Worm (Caenorhabditis elegans): Measurements from ENCODE around the gene grl-28.

grl-28 gene

DNA sequence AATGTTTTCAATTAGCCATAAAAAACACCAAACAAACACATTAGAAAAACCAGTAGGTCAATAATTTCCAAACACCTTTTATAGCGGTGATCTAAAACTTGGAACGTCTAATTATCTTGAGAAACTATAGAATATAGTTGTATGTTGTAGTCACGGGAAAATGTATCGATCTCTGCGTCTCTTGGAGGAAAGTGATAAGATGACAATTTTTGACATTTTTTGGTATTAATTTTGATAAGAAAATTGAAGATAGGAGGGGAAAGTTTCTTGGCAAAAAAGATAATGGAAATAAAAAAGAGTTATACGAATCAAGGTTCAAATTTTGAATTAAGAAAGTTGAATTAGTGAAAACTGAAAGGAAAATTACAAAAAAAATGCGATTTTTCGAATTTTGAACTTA, 45.9 kb downstream of the grl-28 start:
- TF ChIP-seq ham-2 (GFP tag; optimal IDR thresholded peaks at IDR 0.05), result no peak
- no peak for TF ChIP-seq M03D4.4 (tag; optimal IDR thresholded peaks at IDR 0.05)
- TF ChIP-seq pha-4 (tag; optimal IDR thresholded peaks at IDR 0.05), result no peak
- no peak for TF ChIP-seq nhr-237 (tag; optimal IDR thresholded peaks at IDR 0.05)
- TF ChIP-seq hlh-1 (tag; optimal IDR thresholded peaks at IDR 0.05), result no peak

DNA sequence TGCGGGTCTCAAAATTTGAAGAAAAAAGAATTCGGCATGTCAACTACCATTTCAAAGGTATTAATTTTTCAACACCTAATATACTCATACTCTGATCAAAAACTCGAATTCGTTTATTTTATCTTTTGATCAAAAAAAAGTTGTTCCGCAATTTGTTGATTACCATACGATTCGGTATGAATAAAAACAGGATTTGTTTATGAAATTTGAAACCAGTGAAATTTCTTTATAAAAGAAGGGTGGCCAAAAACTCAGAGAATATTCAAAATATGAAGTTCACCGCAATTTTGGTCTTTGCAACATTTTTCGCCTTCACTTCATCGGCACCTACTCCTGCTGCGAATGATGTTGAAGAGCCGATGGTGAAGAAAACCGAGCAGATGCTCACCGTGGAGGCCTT, 49.6 kb downstream of the grl-28 start, which contains the start of the genes C07G3.8 and C07G3.10:
Gene C07G3.8, minus strand, starts transcription at position 101 of the 400 bp plus-strand sequence.
Gene C07G3.10, plus strand, starts transcription at position 270 of the 400 bp plus-strand sequence.
- no peak for TF ChIP-seq ces-1 (GFP tag; optimal IDR thresholded peaks at IDR 0.05)
- TF ChIP-seq snpc-4 (tag; optimal IDR thresholded peaks at IDR 0.05), result no peak
- TF ChIP-seq M03D4.4 (tag; optimal IDR thresholded peaks at IDR 0.05), result no peak
- TF ChIP-seq nhr-28 (tag; optimal IDR thresholded peaks at IDR 0.05), result no peak
- no peak for TF ChIP-seq unc-120 (tag; optimal IDR thresholded peaks at IDR 0.05; ENCODE audit: poor library complexity, severe bottlenecking)
- no peak for TF ChIP-seq hlh-1 (tag; optimal IDR thresholded peaks at IDR 0.05)
- no peak for TF ChIP-seq nhr-237 (tag; optimal IDR thresholded peaks at IDR 0.05)
- TF ChIP-seq elt-1 (tag; optimal IDR thresholded peaks at IDR 0.05; ENCODE audit: borderline replicate concordance, insufficient read depth), result no peak
- TF ChIP-seq sptf-1 (tag; optimal IDR thresholded peaks at IDR 0.05), result no peak

All from whole organism, mixed stage, embryonic.